Fruit fly (Drosophila melanogaster): ENCODE data around the gene CG3436.

CG3436 gene

dm6 chr2L:155215-155712 lies 565 bp upstream of the CG3436 start, which contains the start of gene Pus10 (continued):
- no peak for TF ChIP-seq sc (optimal IDR thresholded peaks at IDR 0.05)
- no peak for TF ChIP-seq sc (GFP tag; optimal IDR thresholded peaks at IDR 0.05)
- no peak for TF ChIP-seq ind (GFP tag; optimal IDR thresholded peaks at IDR 0.05)
- TF ChIP-seq CG12219 (GFP tag; optimal IDR thresholded peaks at IDR 0.05): no peak
- TF ChIP-seq toy (GFP tag; IDR thresholded peaks at IDR 0.05): no peak
- no peak for TF ChIP-seq CG15479 (GFP tag; optimal IDR thresholded peaks at IDR 0.05)
- no peak for TF ChIP-seq CG8478 (optimal IDR thresholded peaks at IDR 0.05)
- no peak for TF ChIP-seq CG3726 (GFP tag; IDR thresholded peaks at IDR 0.05)
- TF ChIP-seq Myb (GFP tag; optimal IDR thresholded peaks at IDR 0.05): peak; percentile 12
- no peak for TF ChIP-seq Oli (tag; optimal IDR thresholded peaks at IDR 0.05)
- TF ChIP-seq al (GFP tag; IDR thresholded peaks at IDR 0.05): no peak
- TF ChIP-seq pfk (GFP tag; optimal IDR thresholded peaks at IDR 0.05): no peak
- no peak for TF ChIP-seq Awh (GFP tag; IDR thresholded peaks at IDR 0.05)
- TF ChIP-seq amos (GFP tag; IDR thresholded peaks at IDR 0.05; ENCODE audit: partially characterized antibody): no peak
- TF ChIP-seq ro (GFP tag; IDR thresholded peaks at IDR 0.05): no peak
- TF ChIP-seq Oaz (GFP tag; IDR thresholded peaks at IDR 0.05): no peak
- TF ChIP-seq Opbp (GFP tag; IDR thresholded peaks at IDR 0.05; ENCODE audit: partially characterized antibody): no peak
- no peak for TF ChIP-seq Taf1 (GFP tag; IDR thresholded peaks at IDR 0.05)
- no peak for TF ChIP-seq kah (GFP tag; optimal IDR thresholded peaks at IDR 0.05)
- no peak for TF ChIP-seq nau (GFP tag; optimal IDR thresholded peaks at IDR 0.05)
- no peak for TF ChIP-seq Dip3 (GFP tag; optimal IDR thresholded peaks at IDR 0.05)
- no peak for TF ChIP-seq HLHmδ (GFP tag; optimal IDR thresholded peaks at IDR 0.05)
- no peak for TF ChIP-seq Rfx (GFP tag; IDR thresholded peaks at IDR 0.05)
- no peak for TF ChIP-seq Gsc (GFP tag; IDR thresholded peaks at IDR 0.05)
- TF ChIP-seq tll (GFP tag; optimal IDR thresholded peaks at IDR 0.05): no peak
- TF ChIP-seq Hr3 (GFP tag; optimal IDR thresholded peaks at IDR 0.05): no peak
- TF ChIP-seq ftz-f1 (GFP tag; optimal IDR thresholded peaks at IDR 0.05): no peak
- TF ChIP-seq Usf (GFP tag; optimal IDR thresholded peaks at IDR 0.05): no peak
- TF ChIP-seq CG1529 (GFP tag; optimal IDR thresholded peaks at IDR 0.05): no peak
- no peak for TF ChIP-seq Optix (GFP tag; IDR thresholded peaks at IDR 0.05)
- no peak for TF ChIP-seq Kr (GFP tag; optimal IDR thresholded peaks at IDR 0.05)
- no peak for TF ChIP-seq en (GFP tag; optimal IDR thresholded peaks at IDR 0.05)
- no peak for TF ChIP-seq CG11398 (GFP tag; optimal IDR thresholded peaks at IDR 0.05)
- TF ChIP-seq grn (GFP tag; optimal IDR thresholded peaks at IDR 0.05): no peak
- peak; percentile 38 for TF ChIP-seq Dp (GFP tag; optimal IDR thresholded peaks at IDR 0.05)
- TF ChIP-seq CG7357 (GFP tag; IDR thresholded peaks at IDR 0.05): no peak
- TF ChIP-seq vnd (GFP tag; IDR thresholded peaks at IDR 0.05; ENCODE audit: partially characterized antibody): no peak
- no peak for TF ChIP-seq CG3407 (GFP tag; optimal IDR thresholded peaks at IDR 0.05)
- TF ChIP-seq CG4424 (GFP tag; optimal IDR thresholded peaks at IDR 0.05): no peak
- no peak for TF ChIP-seq CG10565 (GFP tag; optimal IDR thresholded peaks at IDR 0.05)
- no peak for TF ChIP-seq ttk (GFP tag; IDR thresholded peaks at IDR 0.05)
- TF ChIP-seq CG6254 (GFP tag; optimal IDR thresholded peaks at IDR 0.05): no peak
- TF ChIP-seq CG17361 (GFP tag; IDR thresholded peaks at IDR 0.05): no peak
- no peak for TF ChIP-seq CG15011 (GFP tag; optimal IDR thresholded peaks at IDR 0.05)
- no peak for TF ChIP-seq CG6175 (GFP tag; IDR thresholded peaks at IDR 0.05)
- no peak for TF ChIP-seq CG31365 (tag; optimal IDR thresholded peaks at IDR 0.05)
- no peak for TF ChIP-seq CG1233 (GFP tag; optimal IDR thresholded peaks at IDR 0.05)
- no peak for TF ChIP-seq salm (tag; optimal IDR thresholded peaks at IDR 0.05)
- TF ChIP-seq CG12659 (GFP tag; optimal IDR thresholded peaks at IDR 0.05): peak; percentile 25
- TF ChIP-seq Dref (GFP tag; IDR thresholded peaks at IDR 0.05): no peak
- peak; percentile 27 for TF ChIP-seq Max (GFP tag; optimal IDR thresholded peaks at IDR 0.05)
- peak; percentile 8 for TF ChIP-seq CG12155 (GFP tag; optimal IDR thresholded peaks at IDR 0.05)
- no peak for TF ChIP-seq CoRest (tag; optimal IDR thresholded peaks at IDR 0.05)

Measured in whole organism, embryonic.